Worm (Caenorhabditis elegans) whole organism, L1 larva: ENCODE measurements around the gene srxa-1.

Source experiments
- C34B4.2 ChIP-seq: sonication (generic microtip); optimal IDR thresholded peaks from 2 replicates; lab custom pipeline; 2017; ENCODE audit warnings: mild to moderate bottlenecking, missing genetic modification characterization, missing compliant biosample characterization
- Y116A8C.19 ChIP-seq: sonication (generic microtip); optimal IDR thresholded peaks from 2 replicates; lab custom pipeline; 2016; ENCODE audit warnings: missing compliant biosample characterization, missing genetic modification characterization, borderline replicate concordance
- aly-2 ChIP-seq: fragments of 150-350 bp; optimal IDR thresholded peaks from 2 replicates; lab custom pipeline; 2014; ENCODE audit warnings: missing biosample characterization, missing genetic modification characterization
- ceh-8 ChIP-seq: fragments of 200-800 bp; sonication (Bioruptor generic); optimal IDR thresholded peaks from 2 replicates; lab custom pipeline; 2018; ENCODE audit warnings: mild to moderate bottlenecking, missing genetic modification characterization, moderate library complexity, missing compliant biosample characterization
- ces-1 ChIP-seq: fragments of 150-350 bp; optimal IDR thresholded peaks from 2 replicates; lab custom pipeline; 2014; ENCODE audit warnings: missing biosample characterization, missing genetic modification reagents, missing genetic modification characterization
- dsc-1 ChIP-seq: sonication (generic microtip); optimal IDR thresholded peaks from 2 replicates; lab custom pipeline; 2016; ENCODE audit warnings: mild to moderate bottlenecking, missing genetic modification characterization, missing compliant biosample characterization
- efl-1 ChIP-seq, 4 experiments: fragments of 150-350 bp; optimal IDR thresholded peaks in 3 of 4; peaks in 1 of 4; 1 replicate in 1 of 4; 2 replicates in 3 of 4; lab custom pipeline; 2014; ENCODE audit warnings: missing biosample characterization in 2 of 4, missing genetic modification characterization in 2 of 4, missing genetic modification reagents in 2 of 4
- egl-27 ChIP-seq, 2 experiments: fragments of 150-350 bp in 1 of 2; sonication (generic microtip); optimal IDR thresholded peaks; 3 replicates each; lab custom pipeline; 2017 to 2018; ENCODE audit warnings: missing biosample characterization in 2 of 2, missing genetic modification characterization in 2 of 2, missing genetic modification reagents in 2 of 2
- ets-5 ChIP-seq: fragments of 200-800 bp; sonication (Bioruptor generic); IDR thresholded peaks from 2 replicates; pipeline ENCODE4 v1.3.6; 2022; ENCODE audit warnings: missing genetic modification characterization, missing compliant biosample characterization
- fkh-10 ChIP-seq: sonication (generic microtip); optimal IDR thresholded peaks from 2 replicates; lab custom pipeline; 2017; ENCODE audit warnings: missing biosample characterization, missing genetic modification reagents, missing genetic modification characterization
- fkh-8 ChIP-seq: sonication (generic microtip); optimal IDR thresholded peaks from 2 replicates; lab custom pipeline; 2016; ENCODE audit warnings: mild to moderate bottlenecking, missing genetic modification characterization, missing compliant biosample characterization
- hlh-17 ChIP-seq: fragments of 200-800 bp; sonication (Bioruptor generic); optimal IDR thresholded peaks from 2 replicates; lab custom pipeline; 2018; ENCODE audit warnings: missing genetic modification characterization, mild to moderate bottlenecking, missing compliant biosample characterization, moderate library complexity, borderline replicate concordance
- hlh-4 ChIP-seq: sonication (generic microtip); optimal IDR thresholded peaks from 2 replicates; lab custom pipeline; 2016; ENCODE audit warnings: mild to moderate bottlenecking, missing genetic modification characterization, missing compliant biosample characterization
- hpl-2 ChIP-seq: fragments of 150-350 bp; optimal IDR thresholded peaks from 2 replicates; lab custom pipeline; 2014; ENCODE audit warnings: missing biosample characterization, missing genetic modification reagents, missing genetic modification characterization
- irx-1 ChIP-seq: sonication (generic microtip); optimal IDR thresholded peaks from 2 replicates; lab custom pipeline; 2016; ENCODE audit warnings: missing genetic modification characterization, missing compliant biosample characterization
- lin-14 ChIP-seq: fragments of 200-800 bp; sonication (Bioruptor generic); optimal IDR thresholded peaks from 2 replicates; lab custom pipeline; 2018; ENCODE audit warnings: mild to moderate bottlenecking, missing genetic modification characterization, moderate library complexity, missing compliant biosample characterization
- lin-35 ChIP-seq, 2 experiments: fragments of 150-350 bp; optimal IDR thresholded peaks; 2 replicates each; lab custom pipeline; 2014; ENCODE audit warnings: missing biosample characterization in 2 of 2, missing genetic modification characterization in 2 of 2, missing genetic modification reagents in 2 of 2
- lir-3 ChIP-seq: sonication (generic microtip); optimal IDR thresholded peaks from 2 replicates; lab custom pipeline; 2016; ENCODE audit warnings: mild to moderate bottlenecking, missing genetic modification characterization, moderate library complexity, missing compliant biosample characterization; ENCODE audit not compliant: poor library complexity
- lsy-2 ChIP-seq, 2 experiments: fragments of 150-350 bp; optimal IDR thresholded peaks; 2 replicates each; lab custom pipeline; 2014; ENCODE audit warnings: missing biosample characterization in 2 of 2, missing genetic modification characterization in 2 of 2
- mdl-1 ChIP-seq, 2 experiments: fragments of 150-350 bp; optimal IDR thresholded peaks; 2 replicates each; lab custom pipeline; 2014 to 2017; ENCODE audit warnings: missing biosample characterization in 2 of 2, missing genetic modification characterization in 2 of 2, inconsistent platforms in 1 of 2
- mef-2 ChIP-seq: fragments of 150-350 bp; optimal IDR thresholded peaks from 2 replicates; lab custom pipeline; 2014; ENCODE audit warnings: missing biosample characterization, missing genetic modification characterization
- nhr-19 ChIP-seq: fragments of 200-800 bp; sonication (Bioruptor generic); conservative IDR thresholded peaks from 2 replicates; pipeline ENCODE4 v1.3.6; 2022; ENCODE audit warnings: missing genetic modification characterization, missing compliant biosample characterization
- nhr-47 ChIP-seq: sonication (generic microtip); optimal IDR thresholded peaks from 2 replicates; lab custom pipeline; 2016; ENCODE audit warnings: mild to moderate bottlenecking, missing genetic modification characterization, moderate library complexity, missing compliant biosample characterization
- nhr-71 ChIP-seq: sonication (generic microtip); optimal IDR thresholded peaks from 2 replicates; lab custom pipeline; 2016; ENCODE audit warnings: mild to moderate bottlenecking, missing genetic modification characterization, moderate library complexity, missing compliant biosample characterization
- nhr-76 ChIP-seq: sonication (generic microtip); optimal IDR thresholded peaks from 2 replicates; lab custom pipeline; 2017; ENCODE audit warnings: missing biosample characterization, missing genetic modification characterization
- nhr-84 ChIP-seq: sonication (generic microtip); optimal IDR thresholded peaks from 2 replicates; lab custom pipeline; 2017; ENCODE audit warnings: missing biosample characterization, missing genetic modification characterization
- nhr-90 ChIP-seq: sonication (generic microtip); optimal IDR thresholded peaks from 2 replicates; lab custom pipeline; 2016; ENCODE audit warnings: mild to moderate bottlenecking, missing genetic modification characterization, missing compliant biosample characterization; ENCODE audit not compliant: poor library complexity
- pax-3 ChIP-seq: fragments of 200-800 bp; sonication (Bioruptor generic); optimal IDR thresholded peaks from 2 replicates; lab custom pipeline; 2018; ENCODE audit warnings: mild to moderate bottlenecking, missing genetic modification characterization, moderate library complexity, missing compliant biosample characterization
- pqm-1 ChIP-seq: sonication (generic microtip); optimal IDR thresholded peaks from 3 replicates; lab custom pipeline; 2017; ENCODE audit warnings: missing biosample characterization, missing genetic modification characterization
- rnt-1 ChIP-seq: sonication (generic microtip); optimal IDR thresholded peaks from 2 replicates; lab custom pipeline; 2016; ENCODE audit warnings: mild to moderate bottlenecking, missing genetic modification characterization, moderate library complexity, missing compliant biosample characterization
- snu-23 ChIP-seq: sonication (generic microtip); optimal IDR thresholded peaks from 2 replicates; lab custom pipeline; 2016; ENCODE audit warnings: missing genetic modification characterization, missing compliant biosample characterization
- swsn-7 ChIP-seq: sonication (generic microtip); optimal IDR thresholded peaks from 2 replicates; lab custom pipeline; 2016; ENCODE audit warnings: missing genetic modification characterization, missing compliant biosample characterization
- tbx-2 ChIP-seq: sonication (generic microtip); optimal IDR thresholded peaks from 2 replicates; lab custom pipeline; 2016; ENCODE audit warnings: missing genetic modification characterization, missing compliant biosample characterization
- unc-130 ChIP-seq: fragments of 150-350 bp; optimal IDR thresholded peaks from 2 replicates; lab custom pipeline; 2017; ENCODE audit warnings: missing biosample characterization, missing genetic modification characterization, inconsistent platforms
- unc-30 ChIP-seq: sonication (generic microtip); optimal IDR thresholded peaks from 2 replicates; lab custom pipeline; 2017; ENCODE audit warnings: missing biosample characterization, missing genetic modification characterization
- unc-86 ChIP-seq: sonication (generic microtip); optimal IDR thresholded peaks from 2 replicates; lab custom pipeline; 2016; ENCODE audit warnings: missing genetic modification characterization, missing compliant biosample characterization
- xbp-1 ChIP-seq: sonication (generic microtip); optimal IDR thresholded peaks from 2 replicates; lab custom pipeline; 2016; ENCODE audit warnings: missing genetic modification characterization, missing compliant biosample characterization
- ztf-11 ChIP-seq, 2 experiments: sonication (generic microtip); optimal IDR thresholded peaks; 2 replicates each; lab custom pipeline; 2016 to 2017; ENCODE audit warnings: missing genetic modification characterization in 2 of 2, missing biosample characterization in 1 of 2, missing compliant biosample characterization in 1 of 2
- ztf-4 ChIP-seq: fragments of 150-350 bp; optimal IDR thresholded peaks from 2 replicates; lab custom pipeline; 2014; ENCODE audit warnings: missing biosample characterization, missing genetic modification characterization

Gene srxa-1

ce11 chrV:20703998-20704572, 27.8 kb upstream of the srxa-1 start, which contains the start of the genes F53F8.5 and F53F8.6 (continued):
- TF ChIP-seq pqm-1: no peak
- TF ChIP-seq, all 84 proteins: peak for 35

- TF ChIP-seq nhr-90 (tag; lab: Kevin White, UChicago): no peak
- TF ChIP-seq hlh-4: no peak
- no peak for TF ChIP-seq pax-3
- no peak; the same call in none of the 2 replicates for TF ChIP-seq nhr-19
- TF ChIP-seq hpl-2 (GFP tag; lab: Kevin White, UChicago): no peak
- TF ChIP-seq Y116A8C.19: no peak
- TF ChIP-seq C34B4.2: no peak
- peak; percentile 43 for TF ChIP-seq lir-3 (tag; lab: Kevin White, UChicago)
- peak; percentile 0 for TF ChIP-seq mef-2 (tag; lab: Kevin White, UChicago)
- TF ChIP-seq snu-23 (GFP tag; lab: Kevin White, UChicago): peak; percentile 39
- TF ChIP-seq unc-86 (tag; lab: Kevin White, UChicago): peak; percentile 29
- peak; percentile 18 for TF ChIP-seq tbx-2 (tag; lab: Kevin White, UChicago)
- TF ChIP-seq ztf-11 (tag; optimal IDR thresholded peaks at IDR 0.05; lab: Kevin White, UChicago): no peak
- peak; percentile 81 for TF ChIP-seq lin-14 (GFP tag; lab: Kevin White, UChicago)
- peak; percentile 6 for TF ChIP-seq xbp-1 (tag; lab: Kevin White, UChicago)
- TF ChIP-seq nhr-84 (tag; lab: Kevin White, UChicago): no peak
- no peak for TF ChIP-seq egl-27 (tag; optimal IDR thresholded peaks at IDR 0.05; lab: Kevin White, UChicago)
- TF ChIP-seq aly-2 (tag; lab: Kevin White, UChicago): no peak
- TF ChIP-seq lsy-2 (tag; optimal IDR thresholded peaks at IDR 0.05; lab: Kevin White, UChicago): peak; percentile 50 to 51
- peak in 1 of 2 experiments; percentile 45 for TF ChIP-seq lin-35 (GFP tag; optimal IDR thresholded peaks at IDR 0.05; lab: Kevin White, UChicago)
- TF ChIP-seq nhr-71: peak; percentile 66
- TF ChIP-seq mdl-1 (tag; optimal IDR thresholded peaks at IDR 0.05; lab: Kevin White, UChicago): peak in 1 of 2 experiments; percentile 47
- TF ChIP-seq swsn-7 (tag; lab: Kevin White, UChicago): no peak
- TF ChIP-seq dsc-1 (tag; lab: Kevin White, UChicago): no peak
- TF ChIP-seq ceh-8 (GFP tag; lab: Kevin White, UChicago): no peak
- no peak for TF ChIP-seq nhr-76 (tag; lab: Kevin White, UChicago)
- peak; percentile 12 for TF ChIP-seq fkh-10 (GFP tag; lab: Kevin White, UChicago)
- no peak for TF ChIP-seq pqm-1
- peak; percentile 47 for TF ChIP-seq fkh-8 (tag; lab: Kevin White, UChicago)
- peak; percentile 26 for TF ChIP-seq nhr-47 (tag; lab: Kevin White, UChicago)
- TF ChIP-seq rnt-1 (tag; lab: Kevin White, UChicago): peak; percentile 77
- peak; percentile 10 for TF ChIP-seq unc-130 (tag; lab: Kevin White, UChicago)
- no peak for TF ChIP-seq hlh-17
- no peak for TF ChIP-seq unc-30 (tag; lab: Kevin White, UChicago)
- TF ChIP-seq ets-5 (GFP tag; lab: Robert Waterston, UW): no peak
- no peak for TF ChIP-seq irx-1 (tag; lab: Kevin White, UChicago)
- peak; percentile 18 to 31 for TF ChIP-seq efl-1 (optimal IDR thresholded peaks at IDR 0.05; lab: Kevin White, UChicago)
- TF ChIP-seq efl-1 (GFP tag; optimal IDR thresholded peaks at IDR 0.05 in 1 of 2; lab: Kevin White, UChicago): no peak
- peak; percentile 69 for TF ChIP-seq ztf-4 (tag; lab: Kevin White, UChicago)
- TF ChIP-seq ces-1 (GFP tag; lab: Kevin White, UChicago): no peak
Observed at ce11 chrV:20710156-20710555, 21.7 kb upstream of the srxa-1 start.
